Fruit fly (Drosophila melanogaster): Measurements from ENCODE around the gene Mesh1.

Mesh1 gene

DNA sequence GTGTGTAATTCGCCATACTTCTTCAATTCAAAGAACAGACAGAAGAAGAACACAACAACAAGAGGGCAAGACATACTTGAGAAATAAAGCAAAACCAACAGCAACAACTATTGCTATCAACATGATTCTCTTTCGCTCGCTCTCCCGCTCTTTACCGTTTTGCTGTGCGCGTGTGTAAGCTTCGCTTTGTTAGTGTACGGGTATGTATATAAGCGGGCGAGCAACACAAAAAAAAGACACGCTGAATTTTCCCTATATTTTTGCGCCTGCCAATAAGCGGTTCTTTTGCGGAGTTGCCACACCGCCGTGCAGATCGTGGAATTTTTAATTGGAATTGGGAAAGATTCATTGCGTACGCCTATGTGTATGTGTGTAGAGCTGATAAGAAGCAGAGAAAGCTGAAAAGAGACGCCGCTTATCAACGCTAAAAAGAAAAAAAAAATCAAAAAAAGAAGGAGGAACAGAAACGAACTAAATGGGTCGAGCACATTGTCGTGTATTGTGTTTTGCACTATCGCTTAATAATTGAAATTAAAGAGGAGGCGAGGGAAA is 12.7 kb upstream of the Mesh1 start (continued):
- no peak for TF ChIP-seq CG7987 (GFP tag; optimal IDR thresholded peaks at IDR 0.05)
- TF ChIP-seq lilli (GFP tag; optimal IDR thresholded peaks at IDR 0.05): peak; percentile 5
- no peak for TF ChIP-seq CG43689 (GFP tag; IDR thresholded peaks at IDR 0.05)
- no peak for TF ChIP-seq CG31224 (GFP tag; IDR thresholded peaks at IDR 0.05)
- TF ChIP-seq pnt (GFP tag; optimal IDR thresholded peaks at IDR 0.05): no peak
- TF ChIP-seq Stat92E (GFP tag; optimal IDR thresholded peaks at IDR 0.05): no peak
- no peak for TF ChIP-seq sc (optimal IDR thresholded peaks at IDR 0.05)
- no peak for TF ChIP-seq sc (GFP tag; optimal IDR thresholded peaks at IDR 0.05)
- TF ChIP-seq CG3726 (GFP tag; IDR thresholded peaks at IDR 0.05): no peak
- TF ChIP-seq dpn (GFP tag; optimal IDR thresholded peaks at IDR 0.05): no peak
- TF ChIP-seq Asciz (GFP tag; optimal IDR thresholded peaks at IDR 0.05): no peak
- no peak for TF ChIP-seq Ravus (GFP tag; IDR thresholded peaks at IDR 0.05)
- no peak for TF ChIP-seq PHDP (tag; optimal IDR thresholded peaks at IDR 0.05)
- peak; percentile 14 for TF ChIP-seq gem (tag; optimal IDR thresholded peaks at IDR 0.05)
- no peak for TF ChIP-seq CG10565 (GFP tag; optimal IDR thresholded peaks at IDR 0.05)
- TF ChIP-seq Mes4 (GFP tag; optimal IDR thresholded peaks at IDR 0.05): no peak
- TF ChIP-seq aop (GFP tag; IDR thresholded peaks at IDR 0.05): no peak
- peak; percentile 63 for TF ChIP-seq nerfin-1 (tag; optimal IDR thresholded peaks at IDR 0.05)
- TF ChIP-seq eve (GFP tag; optimal IDR thresholded peaks at IDR 0.05): no peak
- no peak for TF ChIP-seq Dp (GFP tag; optimal IDR thresholded peaks at IDR 0.05)
- no peak for TF ChIP-seq CG4424 (GFP tag; optimal IDR thresholded peaks at IDR 0.05)
- TF ChIP-seq en (GFP tag; optimal IDR thresholded peaks at IDR 0.05): no peak
- no peak for TF ChIP-seq CG8388 (GFP tag; optimal IDR thresholded peaks at IDR 0.05)
- no peak for TF ChIP-seq CG13775 (GFP tag; optimal IDR thresholded peaks at IDR 0.05)
- TF ChIP-seq CG7271 (tag; optimal IDR thresholded peaks at IDR 0.05): no peak
- TF ChIP-seq Lhr (GFP tag; optimal IDR thresholded peaks at IDR 0.05): no peak
- TF ChIP-seq CG12236 (GFP tag; optimal IDR thresholded peaks at IDR 0.05): no peak
- no peak for TF ChIP-seq sima (GFP tag; optimal IDR thresholded peaks at IDR 0.05)
- TF ChIP-seq fd96Cb (tag; optimal IDR thresholded peaks at IDR 0.05): no peak
- TF ChIP-seq Med (GFP tag): peak; percentile 55
- TF ChIP-seq CG32772 (GFP tag; IDR thresholded peaks at IDR 0.05): peak; percentile 64
- no peak for TF ChIP-seq CG8765 (GFP tag; IDR thresholded peaks at IDR 0.05)
- no peak for TF ChIP-seq zfh2 (GFP tag; optimal IDR thresholded peaks at IDR 0.05)
- no peak for TF ChIP-seq CG14710 (tag; optimal IDR thresholded peaks at IDR 0.05)
- TF ChIP-seq YL-1 (GFP tag; optimal IDR thresholded peaks at IDR 0.05): peak; percentile 14
- peak; percentile 24 for TF ChIP-seq BtbVII (GFP tag; optimal IDR thresholded peaks at IDR 0.05)
- no peak for TF ChIP-seq CG10209 (GFP tag; optimal IDR thresholded peaks at IDR 0.05)
- no peak for TF ChIP-seq CG11456 (GFP tag; IDR thresholded peaks at IDR 0.05)
- TF ChIP-seq Hey (tag; optimal IDR thresholded peaks at IDR 0.05): no peak
- TF ChIP-seq CG11723 (GFP tag; optimal IDR thresholded peaks at IDR 0.05): no peak
- TF ChIP-seq CG11398 (GFP tag; optimal IDR thresholded peaks at IDR 0.05): no peak
- TF ChIP-seq CG18262 (tag; optimal IDR thresholded peaks at IDR 0.05): no peak
- TF ChIP-seq CG14965 (GFP tag; optimal IDR thresholded peaks at IDR 0.05; ENCODE audit: borderline replicate concordance): no peak
- TF ChIP-seq Antp (GFP tag; optimal IDR thresholded peaks at IDR 0.05): no peak
- no peak for TF ChIP-seq CG15011 (GFP tag; optimal IDR thresholded peaks at IDR 0.05)
- 0 out of 2 replicates have a peak, but pooled peaks have one; percentile 7 for TF ChIP-seq vvl (GFP tag; IDR thresholded peaks at IDR 0.05)
- peak; percentile 63 for TF ChIP-seq CG17385 (GFP tag; optimal IDR thresholded peaks at IDR 0.05)
- TF ChIP-seq Hmr (GFP tag; optimal IDR thresholded peaks at IDR 0.05): no peak
- TF ChIP-seq Ets65A (GFP tag): no peak
- TF ChIP-seq dan (GFP tag; IDR thresholded peaks at IDR 0.05): no peak
- TF ChIP-seq zen (tag; optimal IDR thresholded peaks at IDR 0.05): peak; percentile 8
